In genomic region chrX:10473510-10474212, dm6 we compare ENCODE assay signal across 2 fruit fly cellular contexts.
TF ChIP-seq lines count a peak whose summit lies in the region.

Gene CG2889 (plus strand): TSS chrX:10473938.

TF ChIP-seq in whole organism, embryonic, 481 proteins besides CTCF, POLR2A, EP300 and RAD21 (continued from another document and continues in another):
- peak; percentile 44 for TF ChIP-seq bab2 (GFP tag; optimal IDR thresholded peaks at IDR 0.05; lab: Kevin White, UChicago)
- no peak for TF ChIP-seq Atf6 (GFP tag; IDR thresholded peaks at IDR 0.05; lab: Robert Waterston, UW)
- no peak for TF ChIP-seq Sox100B (GFP tag; optimal IDR thresholded peaks at IDR 0.05; lab: Kevin White, UChicago)
- peak; percentile 51 for TF ChIP-seq trem (tag; optimal IDR thresholded peaks at IDR 0.05; lab: Kevin White, UChicago)
- TF ChIP-seq Dip3 (GFP tag; optimal IDR thresholded peaks at IDR 0.05; lab: Kevin White, UChicago), result peak; percentile 14
- peak; percentile 52 for TF ChIP-seq row (GFP tag; IDR thresholded peaks at IDR 0.05; lab: Robert Waterston, UW)
- TF ChIP-seq CG6765 (GFP tag; optimal IDR thresholded peaks at IDR 0.05; lab: Kevin White, UChicago), result no peak
- no peak for TF ChIP-seq ab (GFP tag; optimal IDR thresholded peaks at IDR 0.05; lab: Kevin White, UChicago)
- no peak for TF ChIP-seq Dip2 (GFP tag; IDR thresholded peaks at IDR 0.05; lab: Robert Waterston, UW)
- peak; percentile 17 for TF ChIP-seq CG17186 (GFP tag; optimal IDR thresholded peaks at IDR 0.05; lab: Kevin White, UChicago)
- no peak for TF ChIP-seq CG7556 (GFP tag; optimal IDR thresholded peaks at IDR 0.05; lab: Kevin White, UChicago)
- no peak for TF ChIP-seq CG4404 (GFP tag; IDR thresholded peaks at IDR 0.05; lab: Robert Waterston, UW)
- peak; percentile 1 for TF ChIP-seq Dad (GFP tag; optimal IDR thresholded peaks at IDR 0.05; lab: Kevin White, UChicago)
- peak; percentile 48 for TF ChIP-seq stwl (tag; optimal IDR thresholded peaks at IDR 0.05; lab: Kevin White, UChicago)
- peak; percentile 32 for TF ChIP-seq CG7786 (GFP tag; optimal IDR thresholded peaks at IDR 0.05; lab: Kevin White, UChicago)
- TF ChIP-seq CG12769 (tag; optimal IDR thresholded peaks at IDR 0.05; lab: Kevin White, UChicago), result no peak
- peak in 1 of 2 experiments; percentile 37 for TF ChIP-seq dpn (GFP tag; optimal IDR thresholded peaks at IDR 0.05; lab: Kevin White, UChicago)
- TF ChIP-seq CG12071 (GFP tag; optimal IDR thresholded peaks at IDR 0.05; lab: Kevin White, UChicago), result no peak
- peak; percentile 88 for TF ChIP-seq CG10321 (GFP tag; IDR thresholded peaks at IDR 0.05; lab: Robert Waterston, UW)
- peak; percentile 41; the same call in 1 of the 3 replicates for TF ChIP-seq CG7963 (GFP tag; IDR thresholded peaks at IDR 0.05; lab: Robert Waterston, UW; ENCODE audit: partially characterized antibody)
- TF ChIP-seq CG6272 (GFP tag; IDR thresholded peaks at IDR 0.05; lab: Robert Waterston, UW), result peak; percentile 40; the same call in 1 of the 2 replicates
- 0 out of 2 replicates have a peak, but pooled peaks have one; percentile 29 for TF ChIP-seq ttk (GFP tag; IDR thresholded peaks at IDR 0.05; lab: Robert Waterston, UW)
- TF ChIP-seq sob (GFP tag; IDR thresholded peaks at IDR 0.05; lab: Robert Waterston, UW), result peak; percentile 17; the same call in 1 of the 2 replicates
- peak; percentile 36 for TF ChIP-seq HmgZ (tag; optimal IDR thresholded peaks at IDR 0.05; lab: Kevin White, UChicago)
- TF ChIP-seq CG15514 (GFP tag; optimal IDR thresholded peaks at IDR 0.05; lab: Kevin White, UChicago), result peak; percentile 46
- peak; percentile 17 for TF ChIP-seq HLH54F (GFP tag; optimal IDR thresholded peaks at IDR 0.05; lab: Kevin White, UChicago)
- TF ChIP-seq CG8281 (tag; optimal IDR thresholded peaks at IDR 0.05; lab: Kevin White, UChicago), result no peak
- no peak for TF ChIP-seq CG10979 (tag; optimal IDR thresholded peaks at IDR 0.05; lab: Kevin White, UChicago)
- 0 out of 2 replicates have a peak, but pooled peaks have one; percentile 20 for TF ChIP-seq Oaz (GFP tag; IDR thresholded peaks at IDR 0.05; lab: Robert Waterston, UW)
- peak; percentile 23 for TF ChIP-seq CG13424 (tag; optimal IDR thresholded peaks at IDR 0.05; lab: Kevin White, UChicago)
- peak in 1 of 2 experiments; percentile 21 for TF ChIP-seq Hr51 (GFP tag; optimal IDR thresholded peaks at IDR 0.05; lab: Kevin White, UChicago)
- peak; percentile 29 for TF ChIP-seq mam (GFP tag; optimal IDR thresholded peaks at IDR 0.05; lab: Kevin White, UChicago)
- TF ChIP-seq Dp (GFP tag; optimal IDR thresholded peaks at IDR 0.05; lab: Kevin White, UChicago), result peak; percentile 28
- peak; percentile 64 for TF ChIP-seq Sry-δ (GFP tag; optimal IDR thresholded peaks at IDR 0.05; lab: Kevin White, UChicago)
- peak; percentile 20 for TF ChIP-seq Chrac-16 (GFP tag; optimal IDR thresholded peaks at IDR 0.05; lab: Kevin White, UChicago)
- 0 out of 2 replicates have a peak, but pooled peaks have one; percentile 49 for TF ChIP-seq sna (GFP tag; IDR thresholded peaks at IDR 0.05; lab: Robert Waterston, UW; ENCODE audit: partially characterized antibody)
- peak; percentile 61 for TF ChIP-seq E2f2 (GFP tag; IDR thresholded peaks at IDR 0.05; lab: Robert Waterston, UW)
- no peak for TF ChIP-seq CG14667 (GFP tag; IDR thresholded peaks at IDR 0.05; lab: Robert Waterston, UW)
- peak; percentile 2 for TF ChIP-seq CHES-1-like (GFP tag; optimal IDR thresholded peaks at IDR 0.05; lab: Kevin White, UChicago)
- peak; percentile 38; the same call in 1 of the 3 replicates for TF ChIP-seq CG14860 (GFP tag; IDR thresholded peaks at IDR 0.05; lab: Robert Waterston, UW; ENCODE audit: partially characterized antibody)
- no peak for TF ChIP-seq H15 (GFP tag; IDR thresholded peaks at IDR 0.05; lab: Robert Waterston, UW)
- TF ChIP-seq CG7372 (GFP tag; IDR thresholded peaks at IDR 0.05; lab: Robert Waterston, UW), result 0 out of 2 replicates have a peak, but pooled peaks have one; percentile 17
- peak; percentile 20; the same call in 1 of the 3 replicates for TF ChIP-seq CG34224 (GFP tag; IDR thresholded peaks at IDR 0.05; lab: Robert Waterston, UW; ENCODE audit: partially characterized antibody)
- TF ChIP-seq CG1832 (GFP tag; optimal IDR thresholded peaks at IDR 0.05; lab: Kevin White, UChicago), result peak; percentile 41
- TF ChIP-seq CG2116 (GFP tag; optimal IDR thresholded peaks at IDR 0.05; lab: Kevin White, UChicago), result peak; percentile 97
- TF ChIP-seq emc (GFP tag; optimal IDR thresholded peaks at IDR 0.05; lab: Kevin White, UChicago), result peak; percentile 35
- no peak for TF ChIP-seq CG6854 (GFP tag; optimal IDR thresholded peaks at IDR 0.05; lab: Kevin White, UChicago)
- TF ChIP-seq az2 (GFP tag; optimal IDR thresholded peaks at IDR 0.05; lab: Kevin White, UChicago), result peak; percentile 14
- peak; percentile 33; the same call in 1 of the 2 replicates for TF ChIP-seq Drgx (GFP tag; IDR thresholded peaks at IDR 0.05; lab: Robert Waterston, UW)
- peak; percentile 38 for TF ChIP-seq Myb (GFP tag; optimal IDR thresholded peaks at IDR 0.05; lab: Kevin White, UChicago)
- peak; percentile 68 for TF ChIP-seq sens (GFP tag; lab: Kevin White, UChicago)
- TF ChIP-seq cwo (GFP tag; optimal IDR thresholded peaks at IDR 0.05; lab: Kevin White, UChicago), result no peak
- peak; percentile 73 for TF ChIP-seq CG17385 (GFP tag; optimal IDR thresholded peaks at IDR 0.05; lab: Kevin White, UChicago)
- TF ChIP-seq CG12391 (tag; optimal IDR thresholded peaks at IDR 0.05; lab: Kevin White, UChicago), result peak; percentile 8
- TF ChIP-seq Dref (GFP tag; IDR thresholded peaks at IDR 0.05; lab: Robert Waterston, UW), result peak; percentile 41
- TF ChIP-seq CG2129 (GFP tag; IDR thresholded peaks at IDR 0.05; lab: Robert Waterston, UW; ENCODE audit: partially characterized antibody), result peak; percentile 22; the same call in 1 of the 2 replicates
- 0 out of 2 replicates have a peak, but pooled peaks have one; percentile 21 for TF ChIP-seq esg (GFP tag; conservative IDR thresholded peaks at IDR 0.05; lab: Robert Waterston, UW)
- TF ChIP-seq tll (GFP tag; optimal IDR thresholded peaks at IDR 0.05; lab: Kevin White, UChicago), result peak in 1 of 2 experiments; percentile 56
- TF ChIP-seq CG9817 (tag; optimal IDR thresholded peaks at IDR 0.05; lab: Kevin White, UChicago), result peak; percentile 14
- peak; percentile 18 for TF ChIP-seq CoRest (tag; optimal IDR thresholded peaks at IDR 0.05; lab: Kevin White, UChicago)
- TF ChIP-seq Xrp1 (GFP tag; IDR thresholded peaks at IDR 0.05; lab: Robert Waterston, UW), result no peak
- peak in 1 of 2 experiments; percentile 2 for TF ChIP-seq chif (GFP tag; optimal IDR thresholded peaks at IDR 0.05; lab: Kevin White, UChicago)

TF ChIP-seq in whole organism, prepupa, 60 proteins besides CTCF, POLR2A, EP300 and RAD21 (continued from another document):
- TF ChIP-seq CG3919 (GFP tag; optimal IDR thresholded peaks at IDR 0.05; lab: Kevin White, UChicago) (peak; percentile 13), CG34406 (GFP tag; optimal IDR thresholded peaks at IDR 0.05; lab: Kevin White, UChicago) (no peak), Met (GFP tag; optimal IDR thresholded peaks at IDR 0.05; lab: Kevin White, UChicago) (no peak), OdsH (GFP tag; optimal IDR thresholded peaks at IDR 0.05; lab: Kevin White, UChicago) (no peak), fd59A (GFP tag; optimal IDR thresholded peaks at IDR 0.05; lab: Kevin White, UChicago) (no peak), Hr38 (GFP tag; optimal IDR thresholded peaks at IDR 0.05; lab: Kevin White, UChicago) (no peak), Eip75B (GFP tag; optimal IDR thresholded peaks at IDR 0.05; lab: Kevin White, UChicago) (peak; percentile 30), dac (GFP tag; optimal IDR thresholded peaks at IDR 0.05; lab: Kevin White, UChicago) (no peak), Hr39 (GFP tag; optimal IDR thresholded peaks at IDR 0.05; lab: Kevin White, UChicago) (peak; percentile 23), CG6276 (GFP tag; optimal IDR thresholded peaks at IDR 0.05; lab: Kevin White, UChicago) (no peak), eg (GFP tag; IDR thresholded peaks at IDR 0.05; lab: Robert Waterston, UW) (peak; percentile 20; the same call in 1 of the 3 replicates), CG11294 (GFP tag; IDR thresholded peaks at IDR 0.05; lab: Robert Waterston, UW) (no peak), CG7368 (GFP tag; optimal IDR thresholded peaks at IDR 0.05; lab: Kevin White, UChicago) (peak; percentile 10), CG8319 (GFP tag; optimal IDR thresholded peaks at IDR 0.05; lab: Kevin White, UChicago) (no peak), Eip78C (GFP tag; lab: Kevin White, UChicago) (peak; percentile 29), esn (GFP tag; optimal IDR thresholded peaks at IDR 0.05; lab: Kevin White, UChicago) (peak; percentile 22), CG10669 (GFP tag; optimal IDR thresholded peaks at IDR 0.05; lab: Kevin White, UChicago) (no peak), Ets96B (tag; optimal IDR thresholded peaks at IDR 0.05; lab: Kevin White, UChicago) (no peak), topi (GFP tag; optimal IDR thresholded peaks at IDR 0.05; lab: Kevin White, UChicago) (no peak), CG6792 (GFP tag; optimal IDR thresholded peaks at IDR 0.05; lab: Kevin White, UChicago) (no peak), Blimp-1 (GFP tag; optimal IDR thresholded peaks at IDR 0.05; lab: Kevin White, UChicago) (no peak)
TF ChIP-seq in whole organism, prepupa: peak in this region for 14.
